Worm (Caenorhabditis elegans): ENCODE measurements around the gene T07C4.12.

ce11 chrIII:10318755-10319154 is 13.7 kb downstream of the T07C4.12 start, which contains the start of gene unc-69:
- TF ChIP-seq ceh-82 (tag; optimal IDR thresholded peaks at IDR 0.05), result no peak
- no peak for TF ChIP-seq skn-1 (tag; optimal IDR thresholded peaks at IDR 0.05)
- peak; percentile 86 for TF ChIP-seq lin-15B (tag; optimal IDR thresholded peaks at IDR 0.05)
- no peak for TF ChIP-seq unc-62 (GFP tag; optimal IDR thresholded peaks at IDR 0.05)
